Worm (Caenorhabditis elegans): ENCODE measurements around the gene H20J04.1.

- TF ChIP-seq lin-13 (GFP tag; optimal IDR thresholded peaks at IDR 0.05), result no peak
- TF ChIP-seq R02D3.7 (tag; optimal IDR thresholded peaks at IDR 0.05), result no peak
- no peak for TF ChIP-seq sma-9 (GFP tag; optimal IDR thresholded peaks at IDR 0.05)
- TF ChIP-seq sma-9 (tag; optimal IDR thresholded peaks at IDR 0.05), result no peak
- TF ChIP-seq nhr-10 (tag; optimal IDR thresholded peaks at IDR 0.05), result no peak
- no peak for TF ChIP-seq fos-1 (tag; optimal IDR thresholded peaks at IDR 0.05)
- TF ChIP-seq lsy-2 (tag; optimal IDR thresholded peaks at IDR 0.05), result no peak
- TF ChIP-seq elt-1 (tag; optimal IDR thresholded peaks at IDR 0.05), result no peak
- no peak for TF ChIP-seq unc-62 (GFP tag; optimal IDR thresholded peaks at IDR 0.05)
- no peak for TF ChIP-seq ceh-82 (tag; optimal IDR thresholded peaks at IDR 0.05)
- no peak for TF ChIP-seq unc-39 (tag; optimal IDR thresholded peaks at IDR 0.05)
- TF ChIP-seq nhr-129 (tag; optimal IDR thresholded peaks at IDR 0.05), result no peak
- TF ChIP-seq zag-1 (tag; optimal IDR thresholded peaks at IDR 0.05), result no peak
Observed at ce11 chrII:4367923-4368322, 12.5 kb downstream of the H20J04.1 start, which contains the start of gene try-9.
